Worm (Caenorhabditis elegans) whole organism, L1 larva: Measurements from ENCODE around the gene C11D2.4.

ENCODE experiments used
- C16A3.4 ChIP-seq: fragments of 150-350 bp; optimal IDR thresholded peaks from 2 replicates; lab custom pipeline; 2014; ENCODE audit warnings: missing biosample characterization, missing genetic modification characterization
- C34B4.2 ChIP-seq: sonication (generic microtip); optimal IDR thresholded peaks from 2 replicates; lab custom pipeline; 2017; ENCODE audit warnings: mild to moderate bottlenecking, missing genetic modification characterization, missing compliant biosample characterization
- F16B12.6 ChIP-seq: fragments of 150-350 bp; optimal IDR thresholded peaks from 2 replicates; lab custom pipeline; 2014; ENCODE audit warnings: missing biosample characterization, missing genetic modification characterization
- Y116A8C.19 ChIP-seq: sonication (generic microtip); optimal IDR thresholded peaks from 2 replicates; lab custom pipeline; 2016; ENCODE audit warnings: missing compliant biosample characterization, missing genetic modification characterization, borderline replicate concordance
- alr-1 ChIP-seq: fragments of 200-800 bp; sonication (Bioruptor generic); optimal IDR thresholded peaks from 2 replicates; lab custom pipeline; 2018; ENCODE audit warnings: borderline replicate concordance, mild to moderate bottlenecking, missing genetic modification characterization, missing compliant biosample characterization
- ama-1 ChIP-seq: fragments of 150-350 bp; optimal IDR thresholded peaks from 2 replicates; lab custom pipeline; 2014
- blmp-1 ChIP-seq: fragments of 150-350 bp; optimal IDR thresholded peaks from 2 replicates; lab custom pipeline; 2014; ENCODE audit warnings: missing biosample characterization, missing genetic modification characterization
- ceh-63 ChIP-seq: fragments of 200-800 bp; sonication (Bioruptor generic); optimal IDR thresholded peaks from 2 replicates; lab custom pipeline; 2018; ENCODE audit warnings: mild to moderate bottlenecking, missing genetic modification characterization, missing compliant biosample characterization
- ces-1 ChIP-seq: fragments of 150-350 bp; optimal IDR thresholded peaks from 2 replicates; lab custom pipeline; 2014; ENCODE audit warnings: missing biosample characterization, missing genetic modification reagents, missing genetic modification characterization
- dpl-1 ChIP-seq, 3 experiments: fragments of 150-350 bp in 2 of 3; sonication (generic microtip) in 1 of 3; optimal IDR thresholded peaks; 2 replicates each; lab custom pipeline; 2014 to 2017; ENCODE audit warnings: missing biosample characterization in 3 of 3, missing genetic modification characterization in 3 of 3, missing genetic modification reagents in 3 of 3
- dsc-1 ChIP-seq: sonication (generic microtip); optimal IDR thresholded peaks from 2 replicates; lab custom pipeline; 2016; ENCODE audit warnings: mild to moderate bottlenecking, missing genetic modification characterization, missing compliant biosample characterization
- efl-1 ChIP-seq, 4 experiments: fragments of 150-350 bp; optimal IDR thresholded peaks in 3 of 4; peaks in 1 of 4; 1 replicate in 1 of 4; 2 replicates in 3 of 4; lab custom pipeline; 2014; ENCODE audit warnings: missing biosample characterization in 2 of 4, missing genetic modification characterization in 2 of 4, missing genetic modification reagents in 2 of 4
- efl-3 ChIP-seq: fragments of 200-800 bp; sonication (Bioruptor generic); optimal IDR thresholded peaks from 2 replicates; lab custom pipeline; 2018; ENCODE audit warnings: mild to moderate bottlenecking, missing genetic modification characterization, missing compliant biosample characterization
- elt-3 ChIP-seq, 6 experiments: fragments of 150-350 bp in 1 of 6; sonication (generic microtip); optimal IDR thresholded peaks; 2 replicates each; lab custom pipeline; 2017 to 2018; ENCODE audit warnings: missing biosample characterization in 6 of 6, missing genetic modification characterization in 6 of 6, inconsistent platforms in 1 of 6
- ets-5 ChIP-seq: fragments of 200-800 bp; sonication (Bioruptor generic); IDR thresholded peaks from 2 replicates; pipeline ENCODE4 v1.3.6; 2022; ENCODE audit warnings: missing genetic modification characterization, missing compliant biosample characterization
- fkh-10 ChIP-seq: sonication (generic microtip); optimal IDR thresholded peaks from 2 replicates; lab custom pipeline; 2017; ENCODE audit warnings: missing biosample characterization, missing genetic modification reagents, missing genetic modification characterization
- hpl-2 ChIP-seq: fragments of 150-350 bp; optimal IDR thresholded peaks from 2 replicates; lab custom pipeline; 2014; ENCODE audit warnings: missing biosample characterization, missing genetic modification reagents, missing genetic modification characterization
- irx-1 ChIP-seq: sonication (generic microtip); optimal IDR thresholded peaks from 2 replicates; lab custom pipeline; 2016; ENCODE audit warnings: missing genetic modification characterization, missing compliant biosample characterization
- isw-1 ChIP-seq: fragments of 200-800 bp; sonication (Bioruptor generic); IDR thresholded peaks from 2 replicates; pipeline ENCODE4 v1.3.6; 2022; ENCODE audit warnings: missing genetic modification characterization, missing compliant biosample characterization
- lin-13 ChIP-seq: fragments of 150-350 bp; optimal IDR thresholded peaks from 2 replicates; lab custom pipeline; 2014; ENCODE audit warnings: missing biosample characterization, missing genetic modification reagents, missing genetic modification characterization
- lin-14 ChIP-seq: fragments of 200-800 bp; sonication (Bioruptor generic); optimal IDR thresholded peaks from 2 replicates; lab custom pipeline; 2018; ENCODE audit warnings: mild to moderate bottlenecking, missing genetic modification characterization, moderate library complexity, missing compliant biosample characterization
- lin-35 ChIP-seq, 2 experiments: fragments of 150-350 bp; optimal IDR thresholded peaks; 2 replicates each; lab custom pipeline; 2014; ENCODE audit warnings: missing biosample characterization in 2 of 2, missing genetic modification characterization in 2 of 2, missing genetic modification reagents in 2 of 2
- lin-39 ChIP-seq: fragments of 150-350 bp; optimal IDR thresholded peaks from 2 replicates; lab custom pipeline; 2014; ENCODE audit warnings: missing biosample characterization, missing genetic modification reagents, missing genetic modification characterization
- lsy-2 ChIP-seq, 2 experiments: fragments of 150-350 bp; optimal IDR thresholded peaks; 2 replicates each; lab custom pipeline; 2014; ENCODE audit warnings: missing biosample characterization in 2 of 2, missing genetic modification characterization in 2 of 2
- nhr-11 ChIP-seq: fragments of 150-350 bp; optimal IDR thresholded peaks from 2 replicates; lab custom pipeline; 2014; ENCODE audit warnings: missing biosample characterization, missing genetic modification characterization
- nhr-20 ChIP-seq: sonication (generic microtip); optimal IDR thresholded peaks from 2 replicates; lab custom pipeline; 2016; ENCODE audit warnings: mild to moderate bottlenecking, missing genetic modification characterization, missing compliant biosample characterization
- nhr-237 ChIP-seq: fragments of 150-350 bp; optimal IDR thresholded peaks from 2 replicates; lab custom pipeline; 2014; ENCODE audit warnings: missing biosample characterization, missing genetic modification characterization
- nhr-28 ChIP-seq: fragments of 150-350 bp; optimal IDR thresholded peaks from 2 replicates; lab custom pipeline; 2014; ENCODE audit warnings: missing biosample characterization, missing genetic modification characterization
- nhr-47 ChIP-seq: sonication (generic microtip); optimal IDR thresholded peaks from 2 replicates; lab custom pipeline; 2016; ENCODE audit warnings: mild to moderate bottlenecking, missing genetic modification characterization, moderate library complexity, missing compliant biosample characterization
- nhr-71 ChIP-seq: sonication (generic microtip); optimal IDR thresholded peaks from 2 replicates; lab custom pipeline; 2016; ENCODE audit warnings: mild to moderate bottlenecking, missing genetic modification characterization, moderate library complexity, missing compliant biosample characterization
- nhr-77 ChIP-seq: fragments of 150-350 bp; optimal IDR thresholded peaks from 2 replicates; lab custom pipeline; 2014; ENCODE audit warnings: missing biosample characterization, missing genetic modification characterization
- nhr-85 ChIP-seq: sonication (generic microtip); peaks from one replicate; lab custom pipeline; 2016; ENCODE audit warnings: missing genetic modification characterization, inconsistent platforms, missing compliant biosample characterization
- rnt-1 ChIP-seq: sonication (generic microtip); optimal IDR thresholded peaks from 2 replicates; lab custom pipeline; 2016; ENCODE audit warnings: mild to moderate bottlenecking, missing genetic modification characterization, moderate library complexity, missing compliant biosample characterization
- skn-1 ChIP-seq: fragments of 150-350 bp; optimal IDR thresholded peaks from 2 replicates; lab custom pipeline; 2014; ENCODE audit warnings: missing biosample characterization, missing genetic modification characterization
- snpc-4 ChIP-seq: fragments of 150-350 bp; optimal IDR thresholded peaks from 2 replicates; lab custom pipeline; 2014; ENCODE audit warnings: missing biosample characterization, missing genetic modification characterization
- snu-23 ChIP-seq: sonication (generic microtip); optimal IDR thresholded peaks from 2 replicates; lab custom pipeline; 2016; ENCODE audit warnings: missing genetic modification characterization, missing compliant biosample characterization
- swsn-7 ChIP-seq: sonication (generic microtip); optimal IDR thresholded peaks from 2 replicates; lab custom pipeline; 2016; ENCODE audit warnings: missing genetic modification characterization, missing compliant biosample characterization
- tbx-2 ChIP-seq: sonication (generic microtip); optimal IDR thresholded peaks from 2 replicates; lab custom pipeline; 2016; ENCODE audit warnings: missing genetic modification characterization, missing compliant biosample characterization
- unc-130 ChIP-seq: fragments of 150-350 bp; optimal IDR thresholded peaks from 2 replicates; lab custom pipeline; 2017; ENCODE audit warnings: missing biosample characterization, missing genetic modification characterization, inconsistent platforms
- unc-86 ChIP-seq: sonication (generic microtip); optimal IDR thresholded peaks from 2 replicates; lab custom pipeline; 2016; ENCODE audit warnings: missing genetic modification characterization, missing compliant biosample characterization
- unc-98 ChIP-seq: fragments of 200-800 bp; sonication (Bioruptor generic); IDR thresholded peaks from 2 replicates; pipeline ENCODE4 v1.3.6; 2022; ENCODE audit warnings: missing genetic modification characterization, missing compliant biosample characterization
- vab-15 ChIP-seq: sonication (generic microtip); optimal IDR thresholded peaks from 2 replicates; lab custom pipeline; 2017; ENCODE audit warnings: missing genotype, mild to moderate bottlenecking, missing genetic modification characterization, missing compliant biosample characterization
- zag-1 ChIP-seq: fragments of 150-350 bp; optimal IDR thresholded peaks from 2 replicates; lab custom pipeline; 2014; ENCODE audit warnings: missing biosample characterization, missing genetic modification characterization

Gene C11D2.4

DNA sequence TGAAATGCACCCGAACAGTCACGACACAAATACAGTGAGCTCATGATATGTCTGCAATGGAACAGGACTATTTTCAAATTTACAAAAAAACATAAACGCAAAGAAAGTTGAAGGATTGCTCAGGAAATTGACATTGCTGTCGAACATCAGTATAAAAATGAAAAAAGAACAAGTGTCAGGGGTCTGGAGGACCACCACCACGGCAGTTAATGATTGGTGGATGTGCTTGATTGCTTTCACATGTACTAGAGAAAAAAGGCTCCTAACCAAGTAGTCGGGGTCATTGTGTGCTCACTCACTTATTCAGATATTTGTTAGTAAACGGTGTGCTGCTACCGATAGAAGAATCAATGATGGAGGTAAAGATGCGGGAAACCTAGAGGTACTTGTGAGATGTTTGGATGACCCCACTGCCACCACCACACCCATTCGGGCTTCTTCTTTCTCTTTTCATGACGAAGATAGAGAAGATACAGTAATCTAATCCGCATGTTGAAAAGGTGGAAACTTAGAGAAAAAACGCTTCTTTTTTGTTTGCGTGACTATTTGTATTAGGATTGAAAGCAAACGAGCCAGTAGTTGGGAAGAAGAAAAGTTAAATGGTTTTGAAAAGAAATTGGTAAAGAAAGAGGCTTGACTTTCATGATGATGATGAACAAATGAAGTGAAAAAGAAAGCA lies 29.4 kb downstream of the C11D2.4 start, which contains the start of gene M03D4.4:
M03D4.4 (minus strand) TSS at position 51 of the 679 bp plus-strand sequence.
- peak; percentile 8 for TF ChIP-seq tbx-2 (tag; lab: Kevin White, UChicago)
- no peak for TF ChIP-seq Y116A8C.19 (tag; lab: Kevin White, UChicago)
- no peak for TF ChIP-seq nhr-11
- peak; percentile 66 for TF ChIP-seq nhr-77 (tag; lab: Kevin White, UChicago)
- peak; percentile 21 for TF ChIP-seq dsc-1
- TF ChIP-seq lsy-2 (tag; optimal IDR thresholded peaks at IDR 0.05; lab: Kevin White, UChicago) = peak in 1 of 2 experiments; percentile 55

DNA sequence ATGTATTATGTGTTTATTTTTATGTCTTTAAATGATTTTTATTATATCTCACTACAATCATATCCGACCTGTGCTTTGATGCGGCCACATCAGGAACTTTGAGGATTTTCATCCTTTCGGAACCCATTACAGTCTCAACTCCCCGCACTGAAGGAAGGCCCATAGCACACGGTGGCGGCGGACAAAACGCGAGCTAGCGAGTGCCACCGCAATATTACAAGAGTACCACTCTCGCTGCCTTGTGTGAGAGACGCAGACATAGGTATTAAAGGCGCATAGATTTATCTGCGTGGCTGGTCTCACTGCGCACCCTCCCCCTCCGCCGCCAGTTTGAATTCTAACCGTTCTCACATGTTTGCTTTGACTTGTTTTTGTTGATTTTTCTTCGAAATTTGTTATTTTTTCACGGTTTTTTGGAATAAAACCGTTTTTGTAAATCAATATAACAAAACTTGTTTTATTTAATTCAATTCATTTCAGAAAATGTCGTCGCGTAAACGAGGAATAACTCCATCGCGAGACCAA lies 39.0 kb downstream of the C11D2.4 start, which contains the start of gene zen-4:
zen-4 (plus strand) TSS at position 475 of the 525 bp plus-strand sequence.
- TF ChIP-seq lin-39 (tag; lab: Kevin White, UChicago) = no peak
- TF ChIP-seq nhr-85 (tag; lab: Kevin White, UChicago) = peak; percentile 77
- TF ChIP-seq isw-1 (GFP tag; lab: Robert Waterston, UW) = no peak
- TF ChIP-seq nhr-77 (tag; lab: Kevin White, UChicago) = no peak
- TF ChIP-seq hpl-2 (GFP tag; lab: Kevin White, UChicago) = peak; percentile 3
- TF ChIP-seq vab-15 (tag; lab: Kevin White, UChicago) = no peak
- no peak for TF ChIP-seq ces-1 (GFP tag; lab: Kevin White, UChicago)
- no peak for TF ChIP-seq nhr-28 (tag; lab: Kevin White, UChicago)
- TF ChIP-seq elt-3 (tag; optimal IDR thresholded peaks at IDR 0.05; lab: Kevin White, UChicago) = no peak
- TF ChIP-seq unc-86 (tag; lab: Kevin White, UChicago) = no peak
- TF ChIP-seq nhr-11 = no peak
- TF ChIP-seq zag-1 = no peak
- no peak for TF ChIP-seq fkh-10 (GFP tag; lab: Kevin White, UChicago)
- peak; percentile 27 for TF ChIP-seq nhr-20 (tag; lab: Kevin White, UChicago)
- TF ChIP-seq lin-14 (GFP tag; lab: Kevin White, UChicago) = no peak
- TF ChIP-seq efl-1 (optimal IDR thresholded peaks at IDR 0.05; lab: Kevin White, UChicago) = peak; percentile 78 to 86
- TF ChIP-seq efl-1 (GFP tag; optimal IDR thresholded peaks at IDR 0.05 in 1 of 2; lab: Kevin White, UChicago) = peak; percentile 70 to 96
- TF ChIP-seq snpc-4 = peak; percentile 96
- peak; percentile 33 for TF ChIP-seq rnt-1
- peak; percentile 39 for TF ChIP-seq nhr-71
- TF ChIP-seq skn-1 = no peak
- TF ChIP-seq tbx-2 (tag; lab: Kevin White, UChicago) = peak; percentile 14
- peak; percentile 49 to 82 for TF ChIP-seq lin-35 (GFP tag; optimal IDR thresholded peaks at IDR 0.05; lab: Kevin White, UChicago)
- TF ChIP-seq nhr-237 (tag; lab: Kevin White, UChicago) = no peak
- no peak for TF ChIP-seq C16A3.4
- no peak for TF ChIP-seq F16B12.6 (tag; lab: Kevin White, UChicago)
- no peak for TF ChIP-seq ets-5 (GFP tag; lab: Robert Waterston, UW)
- peak; percentile 10 for TF ChIP-seq blmp-1 (tag; lab: Kevin White, UChicago)
- peak; percentile 82 for TF ChIP-seq lin-13
- TF ChIP-seq C34B4.2 = no peak
- peak; percentile 51 for TF ChIP-seq snu-23 (GFP tag; lab: Kevin White, UChicago)
- TF ChIP-seq dpl-1 (GFP tag; optimal IDR thresholded peaks at IDR 0.05; lab: Kevin White, UChicago) = peak; percentile 53 to 61 (median 60)

DNA sequence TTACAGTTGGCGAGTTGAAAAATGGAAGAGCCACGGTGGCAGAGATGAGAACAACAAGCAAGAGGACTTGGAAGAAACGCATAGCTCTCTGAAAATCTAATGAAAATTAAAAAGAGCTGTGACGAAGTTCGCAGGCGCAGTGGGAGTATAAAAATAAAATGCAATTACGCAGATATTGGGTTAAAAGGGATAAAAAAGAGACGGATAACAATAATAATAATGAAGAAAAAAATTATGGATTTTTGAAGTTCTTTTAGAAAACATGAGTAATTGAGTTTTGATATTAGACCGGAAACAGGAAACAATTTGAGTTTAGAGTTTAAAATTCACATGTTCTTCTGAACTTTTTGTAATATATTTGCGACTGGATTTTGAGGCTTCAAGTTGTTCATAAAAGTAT lies 44.5 kb downstream of the C11D2.4 start, which contains the start of gene M03D4.3:
M03D4.3 (minus strand) TSS at position 101 of the 400 bp plus-strand sequence.
- no peak for TF ChIP-seq C34B4.2
- TF ChIP-seq rnt-1 = no peak
- TF ChIP-seq fkh-10 (GFP tag; lab: Kevin White, UChicago) = no peak
- TF ChIP-seq Y116A8C.19 (tag; lab: Kevin White, UChicago) = no peak
- TF ChIP-seq irx-1 = no peak
- no peak for TF ChIP-seq ces-1 (GFP tag; lab: Kevin White, UChicago)
- no peak for TF ChIP-seq unc-98 (GFP tag; lab: Robert Waterston, UW)
- TF ChIP-seq C16A3.4 = no peak
- no peak for TF ChIP-seq dsc-1
- TF ChIP-seq nhr-77 (tag; lab: Kevin White, UChicago) = no peak
- no peak for TF ChIP-seq ama-1 (lab: Kevin White, UChicago)
- no peak for TF ChIP-seq ceh-63
- TF ChIP-seq blmp-1 (tag; lab: Kevin White, UChicago) = no peak
- TF ChIP-seq alr-1 = no peak
- no peak for TF ChIP-seq skn-1
- TF ChIP-seq efl-3 = no peak
- TF ChIP-seq swsn-7 = no peak
- no peak for TF ChIP-seq unc-86 (tag; lab: Kevin White, UChicago)
- TF ChIP-seq unc-130 (tag; lab: Kevin White, UChicago) = no peak
- TF ChIP-seq nhr-47 (tag; lab: Kevin White, UChicago) = no peak
